Fruit fly (Drosophila melanogaster) whole organism, prepupa: ENCODE results near the gene BNIP3.
A peak's percentile ranks its signal among the peaks of the same experiment; 100 is the strongest.

Experiments used
- Blimp-1 ChIP-seq: fragments of 200-800 bp; sonication (Bioruptor generic); optimal IDR thresholded peaks from 3 replicates; lab custom pipeline; 2017; ENCODE audit warnings: missing biosample characterization, missing genetic modification characterization, mild to moderate bottlenecking, moderate library complexity, missing genetic modification reagents
- CG10631 ChIP-seq: fragments of 200-800 bp; sonication (Bioruptor generic); optimal IDR thresholded peaks from 2 replicates; lab custom pipeline; 2016; ENCODE audit warnings: missing biosample characterization, missing genetic modification characterization
- CG11762 ChIP-seq: fragments of 200-800 bp; sonication (Bioruptor generic); optimal IDR thresholded peaks from 3 replicates; lab custom pipeline; 2016; ENCODE audit warnings: missing biosample characterization, missing genetic modification characterization; ENCODE audit not compliant: insufficient read depth
- CG11902 ChIP-seq: fragments of 200-800 bp; sonication (Bioruptor generic); optimal IDR thresholded peaks from 3 replicates; lab custom pipeline; 2016; ENCODE audit warnings: missing biosample characterization, missing genetic modification characterization
- CG15336 ChIP-seq: fragments of 200-800 bp; sonication (Bioruptor generic); IDR thresholded peaks from 2 replicates; pipeline ENCODE4 v1.3.6; 2022; ENCODE audit warnings: missing biosample characterization, missing genetic modification characterization
- CG1621 ChIP-seq: fragments of 200-800 bp; sonication (Bioruptor generic); optimal IDR thresholded peaks from 3 replicates; lab custom pipeline; 2018; ENCODE audit warnings: missing biosample characterization, mild to moderate bottlenecking, missing genetic modification characterization
- CG16779 ChIP-seq: fragments of 200-800 bp; sonication (Bioruptor generic); optimal IDR thresholded peaks from 3 replicates; lab custom pipeline; 2017; ENCODE audit warnings: missing biosample characterization, mild to moderate bottlenecking, missing genetic modification characterization
- CG31627 ChIP-seq: fragments of 200-800 bp; sonication (Bioruptor generic); optimal IDR thresholded peaks from 3 replicates; lab custom pipeline; 2016; ENCODE audit warnings: missing biosample characterization, missing genetic modification characterization
- CG32006 ChIP-seq: fragments of 200-800 bp; sonication (Bioruptor generic); optimal IDR thresholded peaks from 3 replicates; lab custom pipeline; 2017; ENCODE audit warnings: missing biosample characterization, mild to moderate bottlenecking, missing genetic modification characterization
- CG34406 ChIP-seq: fragments of 200-800 bp; sonication (Bioruptor generic); optimal IDR thresholded peaks from 3 replicates; lab custom pipeline; 2016; ENCODE audit warnings: missing biosample characterization, missing genetic modification characterization
- CG4318 ChIP-seq: fragments of 200-800 bp; sonication (Bioruptor generic); optimal IDR thresholded peaks from 3 replicates; lab custom pipeline; 2017; ENCODE audit warnings: missing biosample characterization, mild to moderate bottlenecking, missing genetic modification characterization
- CG6163 ChIP-seq: fragments of 200-800 bp; sonication (Bioruptor generic); IDR thresholded peaks from 3 replicates; pipeline ENCODE4 v1.3.6; 2022; ENCODE audit warnings: missing biosample characterization, missing genetic modification characterization
- CG6276 ChIP-seq: fragments of 200-800 bp; sonication (Bioruptor generic); optimal IDR thresholded peaks from 2 replicates; lab custom pipeline; 2017; ENCODE audit warnings: missing biosample characterization, mild to moderate bottlenecking, missing genetic modification characterization
- CG6792 ChIP-seq: fragments of 200-800 bp; sonication (Bioruptor generic); optimal IDR thresholded peaks from 3 replicates; lab custom pipeline; 2016; ENCODE audit warnings: missing biosample characterization, missing genetic modification characterization
- CG6808 ChIP-seq: fragments of 200-800 bp; sonication (Bioruptor generic); optimal IDR thresholded peaks from 3 replicates; lab custom pipeline; 2017; ENCODE audit warnings: missing biosample characterization, missing genetic modification characterization, mild to moderate bottlenecking, moderate library complexity, missing genetic modification reagents
- CG6854 ChIP-seq: fragments of 200-800 bp; sonication (Bioruptor generic); optimal IDR thresholded peaks from 2 replicates; lab custom pipeline; 2017; ENCODE audit warnings: missing biosample characterization, mild to moderate bottlenecking, missing genetic modification characterization
- CG7368 ChIP-seq: fragments of 200-800 bp; sonication (Bioruptor generic); optimal IDR thresholded peaks from 3 replicates; lab custom pipeline; 2016; ENCODE audit warnings: missing biosample characterization, missing genetic modification characterization
- CG8119 ChIP-seq: fragments of 200-800 bp; sonication (Bioruptor generic); IDR thresholded peaks from 3 replicates; pipeline ENCODE4 v1.3.6; 2022; ENCODE audit warnings: missing biosample characterization, missing genetic modification characterization
- CG8319 ChIP-seq: fragments of 200-800 bp; sonication (Bioruptor generic); optimal IDR thresholded peaks from 3 replicates; lab custom pipeline; 2016; ENCODE audit warnings: missing biosample characterization, missing genetic modification characterization
- CG8632 ChIP-seq: fragments of 200-800 bp; sonication (Bioruptor generic); optimal IDR thresholded peaks from 3 replicates; lab custom pipeline; 2016; ENCODE audit warnings: missing biosample characterization, missing genetic modification characterization
- CG9139 ChIP-seq: fragments of 200-800 bp; sonication (Bioruptor generic); optimal IDR thresholded peaks from 3 replicates; lab custom pipeline; 2017; ENCODE audit warnings: missing biosample characterization, mild to moderate bottlenecking, missing genetic modification characterization
- Eip75B ChIP-seq: fragments of 200-800 bp; sonication (Bioruptor generic); optimal IDR thresholded peaks from 3 replicates; lab custom pipeline; 2016; ENCODE audit warnings: missing biosample characterization, missing genetic modification characterization
- Eip78C ChIP-seq: fragments of 200-800 bp; sonication (Bioruptor generic); peaks from one replicate; lab custom pipeline; 2016; ENCODE audit warnings: missing biosample characterization, missing genetic modification characterization
- Eip93F ChIP-seq: fragments of 200-800 bp; sonication (Bioruptor generic); optimal IDR thresholded peaks from 2 replicates; lab custom pipeline; 2016; ENCODE audit warnings: missing biosample characterization, mild to moderate bottlenecking, missing genetic modification characterization
- Ets96B ChIP-seq: fragments of 200-800 bp; optimal IDR thresholded peaks from 2 replicates; lab custom pipeline; 2019; ENCODE audit warnings: missing biosample characterization, mild to moderate bottlenecking, missing genetic modification characterization, moderate library complexity
- Gug ChIP-seq: fragments of 200-800 bp; sonication (Bioruptor generic); IDR thresholded peaks from 2 replicates; pipeline ENCODE4 v1.3.6; 2022; ENCODE audit warnings: missing biosample characterization, missing genetic modification characterization
- Hr38 ChIP-seq: sonication (Bioruptor generic); optimal IDR thresholded peaks from 2 replicates; lab custom pipeline; 2016; ENCODE audit warnings: missing biosample characterization, missing genetic modification characterization
- Hr4 ChIP-seq: fragments of 200-800 bp; sonication (Bioruptor generic); optimal IDR thresholded peaks from 3 replicates; lab custom pipeline; 2016; ENCODE audit warnings: missing biosample characterization, missing genetic modification characterization
- Lpt ChIP-seq: fragments of 200-800 bp; sonication (Bioruptor generic); optimal IDR thresholded peaks from 3 replicates; lab custom pipeline; 2016; ENCODE audit warnings: missing biosample characterization, missing genetic modification characterization
- Met ChIP-seq: fragments of 200-800 bp; sonication (Bioruptor generic); optimal IDR thresholded peaks from 3 replicates; lab custom pipeline; 2016; ENCODE audit warnings: missing biosample characterization, missing genetic modification characterization
- OdsH ChIP-seq: fragments of 200-800 bp; sonication (Bioruptor generic); optimal IDR thresholded peaks from 3 replicates; lab custom pipeline; 2016; ENCODE audit warnings: missing biosample characterization, missing genetic modification characterization
- Sox102F ChIP-seq: fragments of 200-800 bp; sonication (Bioruptor generic); optimal IDR thresholded peaks from 2 replicates; lab custom pipeline; 2016; ENCODE audit warnings: missing biosample characterization, mild to moderate bottlenecking, missing genetic modification characterization
- Sox15 ChIP-seq: fragments of 200-800 bp; sonication (Bioruptor generic); optimal IDR thresholded peaks from 3 replicates; lab custom pipeline; 2016; ENCODE audit warnings: missing biosample characterization, missing genetic modification characterization
- acj6 ChIP-seq: fragments of 200-800 bp; sonication (Bioruptor generic); optimal IDR thresholded peaks from 3 replicates; lab custom pipeline; 2016; ENCODE audit warnings: missing biosample characterization, missing genetic modification characterization
- dac ChIP-seq: fragments of 200-800 bp; sonication (Bioruptor generic); optimal IDR thresholded peaks from 2 replicates; lab custom pipeline; 2017; ENCODE audit warnings: missing biosample characterization, mild to moderate bottlenecking, missing genetic modification characterization
- dsx ChIP-seq: fragments of 200-800 bp; optimal IDR thresholded peaks from 3 replicates; lab custom pipeline; 2019; ENCODE audit warnings: missing biosample characterization, mild to moderate bottlenecking, missing genetic modification characterization, moderate library complexity; ENCODE audit not compliant: poor library complexity, severe bottlenecking
- eg ChIP-seq: fragments of 200-800 bp; sonication (Bioruptor generic); IDR thresholded peaks from 3 replicates; pipeline ENCODE4 v1.3.6; 2022; ENCODE audit warnings: missing biosample characterization, missing genetic modification characterization
- esn ChIP-seq: fragments of 200-800 bp; sonication (Bioruptor generic); optimal IDR thresholded peaks from 2 replicates; lab custom pipeline; 2016; ENCODE audit warnings: missing biosample characterization, mild to moderate bottlenecking, missing genetic modification characterization, moderate library complexity
- fd85E ChIP-seq: fragments of 200-800 bp; sonication (Bioruptor generic); optimal IDR thresholded peaks from 3 replicates; lab custom pipeline; 2016; ENCODE audit warnings: missing biosample characterization, missing genetic modification characterization
- fkh ChIP-seq: fragments of 200-800 bp; sonication (Bioruptor generic); optimal IDR thresholded peaks from 3 replicates; lab custom pipeline; 2017; ENCODE audit warnings: missing biosample characterization, mild to moderate bottlenecking, missing genetic modification characterization, moderate library complexity
- lz ChIP-seq: fragments of 200-800 bp; sonication (Bioruptor generic); optimal IDR thresholded peaks from 3 replicates; lab custom pipeline; 2016; ENCODE audit warnings: missing biosample characterization, missing genetic modification characterization
- net ChIP-seq: fragments of 200-800 bp; sonication (Bioruptor generic); optimal IDR thresholded peaks from 3 replicates; lab custom pipeline; 2016; ENCODE audit warnings: missing biosample characterization, missing genetic modification characterization
- pdm3 ChIP-seq: fragments of 200-800 bp; sonication (Bioruptor generic); optimal IDR thresholded peaks from 3 replicates; lab custom pipeline; 2016; ENCODE audit warnings: missing biosample characterization, missing genetic modification characterization
- salr ChIP-seq, 2 experiments: fragments of 200-800 bp; sonication (Bioruptor generic); optimal IDR thresholded peaks; 3 replicates each; lab custom pipeline; 2016 to 2018; ENCODE audit warnings: missing biosample characterization in 2 of 2, missing genetic modification characterization in 2 of 2, mild to moderate bottlenecking in 1 of 2
- spab ChIP-seq: fragments of 200-800 bp; sonication (Bioruptor generic); optimal IDR thresholded peaks from 2 replicates; lab custom pipeline; 2017; ENCODE audit warnings: missing biosample characterization, mild to moderate bottlenecking, missing genetic modification characterization, missing genetic modification reagents
- svp ChIP-seq: fragments of 200-800 bp; sonication (Bioruptor generic); peaks from one replicate; lab custom pipeline; 2016; ENCODE audit warnings: missing biosample characterization, missing genetic modification characterization
- vri ChIP-seq: fragments of 200-800 bp; sonication (Bioruptor generic); optimal IDR thresholded peaks from 3 replicates; lab custom pipeline; 2016; ENCODE audit warnings: missing biosample characterization, mild to moderate bottlenecking, missing genetic modification characterization

Gene BNIP3

dm6 chr3L:20529918-20530317 is 10.7 kb upstream of the BNIP3 start:
- TF ChIP-seq CG15336 (GFP tag; lab: Robert Waterston, UW), result no peak
- TF ChIP-seq Lpt (GFP tag; lab: Kevin White, UChicago), result no peak
- TF ChIP-seq CG1621 (tag; lab: Kevin White, UChicago), result no peak
- TF ChIP-seq CG6163 (GFP tag; lab: Robert Waterston, UW), result no peak
- TF ChIP-seq eg, result no peak
- TF ChIP-seq CG32006 (GFP tag; lab: Kevin White, UChicago), result no peak
- no peak for TF ChIP-seq CG16779 (tag; lab: Kevin White, UChicago)
- TF ChIP-seq CG8119 (GFP tag; lab: Robert Waterston, UW), result no peak
- no peak for TF ChIP-seq CG4318 (GFP tag; lab: Kevin White, UChicago)
- TF ChIP-seq Sox15 (GFP tag; lab: Kevin White, UChicago), result no peak
- no peak for TF ChIP-seq lz (GFP tag; lab: Kevin White, UChicago)
- no peak for TF ChIP-seq CG6792 (GFP tag; lab: Kevin White, UChicago)
- TF ChIP-seq CG34406 (GFP tag; lab: Kevin White, UChicago), result no peak
- TF ChIP-seq CG6808 (GFP tag; lab: Kevin White, UChicago), result no peak
- no peak for TF ChIP-seq Hr4 (GFP tag; lab: Kevin White, UChicago)
- TF ChIP-seq dsx (GFP tag; lab: Kevin White, UChicago), result no peak
- TF ChIP-seq Eip75B (GFP tag; lab: Kevin White, UChicago), result no peak
- no peak for TF ChIP-seq CG7368 (GFP tag; lab: Kevin White, UChicago)
- TF ChIP-seq pdm3 (GFP tag; lab: Kevin White, UChicago), result no peak
- no peak for TF ChIP-seq CG8632 (GFP tag; lab: Kevin White, UChicago)

DNA sequence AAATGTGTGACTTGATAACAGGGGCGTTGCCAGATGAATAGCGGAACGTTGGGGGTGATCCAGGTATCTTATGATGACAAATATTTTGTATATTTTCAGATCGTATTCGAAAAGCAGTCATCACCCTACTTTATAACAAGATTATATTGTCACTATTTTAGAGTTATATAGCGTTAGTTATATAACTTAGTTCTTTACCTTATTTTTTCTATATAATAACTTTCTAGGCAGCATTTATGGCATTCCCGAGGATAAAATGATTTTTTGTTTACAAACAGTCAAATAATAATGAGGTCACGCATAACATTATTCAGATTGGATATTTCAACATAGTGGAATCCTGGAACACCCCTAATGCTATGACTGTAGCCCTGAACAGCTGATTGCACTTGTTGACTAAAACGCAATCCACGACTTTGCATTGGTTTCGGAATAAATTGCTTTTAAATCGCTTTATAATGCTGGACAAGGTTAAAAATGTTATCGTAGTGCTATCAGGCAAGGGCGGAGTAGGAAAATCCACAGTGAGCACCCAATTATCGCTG is 7.1 kb upstream of the BNIP3 start, which contains the start of gene Nubp2:
Gene Nubp2, plus strand, starts transcription at position 381 of the 545 bp plus-strand sequence.
- TF ChIP-seq Met (GFP tag; lab: Kevin White, UChicago) (peak; percentile 95), Blimp-1 (GFP tag; lab: Kevin White, UChicago) (peak; percentile 74), Eip78C (GFP tag; lab: Kevin White, UChicago) (peak; percentile 97), fkh (peak; percentile 95), dac (GFP tag; lab: Kevin White, UChicago) (peak; percentile 88), salr (GFP tag; optimal IDR thresholded peaks at IDR 0.05; lab: Kevin White, UChicago) (peak; percentile 85 to 93), spab (peak; percentile 83), eg (peak; percentile 95), Hr38 (GFP tag; lab: Kevin White, UChicago) (peak; percentile 47), Sox15 (GFP tag; lab: Kevin White, UChicago) (peak; percentile 96), Ets96B (peak; percentile 92), Eip93F (GFP tag; lab: Kevin White, UChicago) (peak; percentile 93), CG11902 (GFP tag; lab: Kevin White, UChicago) (peak; percentile 93), CG31627 (peak; percentile 96), Sox102F (GFP tag; lab: Kevin White, UChicago) (peak; percentile 93), vri (GFP tag; lab: Kevin White, UChicago) (peak; percentile 86), CG6163 (GFP tag; lab: Robert Waterston, UW) (peak; percentile 93), CG16779 (tag; lab: Kevin White, UChicago) (peak; percentile 64), CG6854 (GFP tag; lab: Kevin White, UChicago) (peak; percentile 63), esn (GFP tag; lab: Kevin White, UChicago) (peak; percentile 97), OdsH (GFP tag; lab: Kevin White, UChicago) (peak; percentile 97), fd85E (GFP tag; lab: Kevin White, UChicago) (peak; percentile 82), net (GFP tag; lab: Kevin White, UChicago) (peak; percentile 91), CG6808 (GFP tag; lab: Kevin White, UChicago) (peak; percentile 90), CG32006 (GFP tag; lab: Kevin White, UChicago) (peak; percentile 96), CG8319 (GFP tag; lab: Kevin White, UChicago) (peak; percentile 92), pdm3 (GFP tag; lab: Kevin White, UChicago) (peak; percentile 96), CG9139 (GFP tag; lab: Kevin White, UChicago) (peak; percentile 72), svp (GFP tag; lab: Kevin White, UChicago) (peak; percentile 97), Gug (GFP tag; lab: Robert Waterston, UW) (peak; percentile 90), CG34406 (GFP tag; lab: Kevin White, UChicago) (peak; percentile 94), CG11762 (GFP tag; lab: Kevin White, UChicago) (peak; percentile 95), Lpt (GFP tag; lab: Kevin White, UChicago) (peak; percentile 91), CG10631 (GFP tag; lab: Kevin White, UChicago) (peak; percentile 98), acj6 (GFP tag; lab: Kevin White, UChicago) (peak; percentile 97), CG6276 (GFP tag; lab: Kevin White, UChicago) (peak; percentile 88), CG8632 (GFP tag; lab: Kevin White, UChicago) (peak; percentile 93), CG1621 (tag; lab: Kevin White, UChicago) (peak; percentile 85)
